Worm (Caenorhabditis elegans) whole organism, young adult: ENCODE measurements around the gene C26B9.6.
A peak's percentile ranks its signal among the peaks of the same experiment; 100 is the strongest.

ENCODE experiments used
- attf-5 ChIP-seq: fragments of 200-800 bp; sonication (Bioruptor generic); optimal IDR thresholded peaks from 2 replicates; lab custom pipeline; 2018; ENCODE audit warnings: mild to moderate bottlenecking, missing genetic modification characterization, missing compliant biosample characterization
- ekl-4 ChIP-seq: fragments of 200-800 bp; sonication (Bioruptor generic); IDR thresholded peaks from 2 replicates; pipeline ENCODE4 v1.3.6; 2022; ENCODE audit warnings: missing genetic modification reagents, missing genetic modification characterization, missing compliant biosample characterization
- hrde-1 ChIP-seq: sonication (generic microtip); optimal IDR thresholded peaks from 2 replicates; lab custom pipeline; 2016; ENCODE audit warnings: missing genetic modification characterization, mild to moderate bottlenecking, missing compliant biosample characterization, moderate library complexity, missing genotype, missing genetic modification reagents, borderline replicate concordance
- lin-40 ChIP-seq: sonication (generic microtip); optimal IDR thresholded peaks from 2 replicates; lab custom pipeline; 2016; ENCODE audit warnings: missing genetic modification characterization, mild to moderate bottlenecking, missing compliant biosample characterization, missing genotype, missing genetic modification reagents
- lin-54 ChIP-seq: fragments of 200-800 bp; sonication (Bioruptor generic); optimal IDR thresholded peaks from 2 replicates; lab custom pipeline; 2018; ENCODE audit warnings: mild to moderate bottlenecking, missing genetic modification characterization, missing compliant biosample characterization
- mcd-1 ChIP-seq: fragments of 200-800 bp; sonication (Bioruptor generic); IDR thresholded peaks from 2 replicates; pipeline ENCODE4 v1.3.6; 2022; ENCODE audit warnings: missing genetic modification reagents, missing genetic modification characterization, missing compliant biosample characterization
- mes-4 ChIP-seq: sonication (generic microtip); optimal IDR thresholded peaks from 2 replicates; lab custom pipeline; 2016; ENCODE audit warnings: missing genotype, missing genetic modification characterization, missing compliant biosample characterization
- nhr-120 ChIP-seq: fragments of 200-800 bp; sonication (Bioruptor generic); IDR thresholded peaks from 2 replicates; pipeline ENCODE4 v1.3.6; 2022; ENCODE audit warnings: missing genetic modification characterization, missing compliant biosample characterization
- sea-2 ChIP-seq: fragments of 200-800 bp; sonication (Bioruptor generic); IDR thresholded peaks from 2 replicates; pipeline ENCODE4 v1.3.6; 2022; ENCODE audit warnings: missing genetic modification characterization, missing compliant biosample characterization
- snpc-1.1 ChIP-seq: sonication (generic microtip); optimal IDR thresholded peaks from 2 replicates; lab custom pipeline; 2017; ENCODE audit warnings: missing genetic modification characterization, mild to moderate bottlenecking, missing compliant biosample characterization, antibody characterized with exemption, moderate library complexity, missing genotype, missing genetic modification reagents; ENCODE audit not compliant: insufficient read depth
- tbx-9 ChIP-seq: sonication (generic microtip); optimal IDR thresholded peaks from 2 replicates; lab custom pipeline; 2016; ENCODE audit warnings: borderline replicate concordance, missing genetic modification characterization, inconsistent platforms, missing compliant biosample characterization
- ztf-28 ChIP-seq: fragments of 200-800 bp; sonication (Bioruptor generic); IDR thresholded peaks from 2 replicates; pipeline ENCODE4 v1.3.6; 2022; ENCODE audit warnings: missing genetic modification reagents, missing genetic modification characterization, missing compliant biosample characterization

- TF ChIP-seq mes-4 (tag; lab: Kevin White, UChicago) (no peak), sea-2 (GFP tag; lab: Robert Waterston, UW) (no peak), lin-40 (no peak), snpc-1.1 (tag; lab: Kevin White, UChicago) (no peak), mcd-1 (no peak; the same call in 1 of the 2 replicates), lin-54 (no peak), tbx-9 (tag; lab: Kevin White, UChicago) (no peak), hrde-1 (tag; lab: Kevin White, UChicago) (no peak), nhr-120 (GFP tag; lab: Robert Waterston, UW) (no peak), ztf-28 (GFP tag; lab: Robert Waterston, UW) (no peak), ekl-4 (GFP tag; lab: Robert Waterston, UW) (0 out of 2 replicates have a peak, but pooled peaks have one; percentile 35), attf-5 (GFP tag; lab: Kevin White, UChicago) (peak; percentile 8)
These were observed 19.0 kb upstream of the C26B9.6 start, which contains the start of gene pfn-2 for ce11 chrX:5354022-5354876.
